Worm (Caenorhabditis elegans) whole organism, early embryonic: ENCODE measurements around the gene F08B12.4.

ENCODE experiments used
- F13C5.2 ChIP-seq: sonication (generic microtip); optimal IDR thresholded peaks from 2 replicates; lab custom pipeline; 2017; ENCODE audit warnings: mild to moderate bottlenecking, missing genetic modification characterization, inconsistent platforms, missing compliant biosample characterization
- ama-1 ChIP-seq: fragments of 150-350 bp; optimal IDR thresholded peaks from 2 replicates; lab custom pipeline; 2014
- ceh-13 ChIP-seq: fragments of 200-800 bp; sonication (Bioruptor generic); optimal IDR thresholded peaks from 2 replicates; lab custom pipeline; 2018; ENCODE audit warnings: mild to moderate bottlenecking, missing genetic modification characterization, missing compliant biosample characterization
- ceh-36 ChIP-seq: sonication (generic microtip); optimal IDR thresholded peaks from 2 replicates; lab custom pipeline; 2016; ENCODE audit warnings: missing genetic modification characterization, inconsistent platforms, missing compliant biosample characterization
- ets-7 ChIP-seq: sonication (generic microtip); optimal IDR thresholded peaks from 2 replicates; lab custom pipeline; 2016; ENCODE audit warnings: missing genotype, missing genetic modification characterization, missing compliant biosample characterization
- hnd-1 ChIP-seq: sonication (generic microtip); optimal IDR thresholded peaks from 2 replicates; lab custom pipeline; 2016; ENCODE audit warnings: missing genetic modification characterization, missing compliant biosample characterization
- scrt-1 ChIP-seq: fragments of 200-800 bp; sonication (Bioruptor generic); IDR thresholded peaks from 2 replicates; pipeline ENCODE4 v1.3.6; 2022; ENCODE audit warnings: missing genetic modification characterization, missing compliant biosample characterization
- sea-1 ChIP-seq: fragments of 200-800 bp; sonication (Bioruptor generic); conservative IDR thresholded peaks from 2 replicates; pipeline ENCODE4 v1.3.6; 2022; ENCODE audit warnings: missing genetic modification characterization, missing compliant biosample characterization
- tbx-11 ChIP-seq: fragments of 200-800 bp; sonication (Bioruptor generic); IDR thresholded peaks from 2 replicates; pipeline ENCODE4 v1.3.6; 2022; ENCODE audit warnings: missing genetic modification characterization, missing compliant biosample characterization
- tbx-37 ChIP-seq: fragments of 200-800 bp; sonication (Bioruptor generic); conservative IDR thresholded peaks from 2 replicates; pipeline ENCODE4 v1.3.6; 2022; ENCODE audit warnings: missing genetic modification reagents, missing genetic modification characterization, missing compliant biosample characterization
- tra-4 ChIP-seq: sonication (generic microtip); optimal IDR thresholded peaks from 2 replicates; lab custom pipeline; 2017; ENCODE audit warnings: missing genetic modification characterization, missing compliant biosample characterization

DNA sequence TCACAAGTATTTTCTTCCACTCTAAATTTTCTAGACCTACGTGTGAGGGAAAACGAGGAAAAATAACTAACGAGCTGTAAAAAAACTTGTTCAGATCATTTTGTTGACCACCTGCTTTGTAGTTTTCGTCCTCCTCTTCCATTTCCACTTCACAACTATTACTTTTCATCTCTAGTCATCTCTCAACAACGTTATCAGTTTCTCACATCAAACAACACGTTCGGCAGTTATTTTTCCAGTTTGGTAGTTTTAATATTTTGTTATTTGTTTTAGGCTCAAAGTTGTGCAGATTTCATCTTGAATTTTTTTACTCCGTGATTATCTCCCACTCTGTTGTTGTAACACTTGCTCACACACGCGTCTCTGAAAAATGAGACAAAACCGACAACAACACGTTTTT, 40.4 kb downstream of the F08B12.4 start:
- TF ChIP-seq F13C5.2 (tag; lab: Kevin White, UChicago) (no peak), tra-4 (tag; lab: Kevin White, UChicago) (no peak), ama-1 (lab: Kevin White, UChicago) (no peak), tbx-11 (no peak), hnd-1 (tag; lab: Kevin White, UChicago) (no peak), ceh-36 (tag; lab: Kevin White, UChicago) (no peak), scrt-1 (no peak), ets-7 (tag; lab: Kevin White, UChicago) (no peak), sea-1 (GFP tag; lab: Robert Waterston, UW) (no peak), ceh-13 (GFP tag; lab: Kevin White, UChicago) (no peak), tbx-37 (GFP tag; lab: Robert Waterston, UW) (no peak)
